Worm (Caenorhabditis elegans): ENCODE measurements around the gene Y110A2AL.5.

Y110A2AL.5 gene

ce11 chrII:2826073-2826472 lies 38.3 kb upstream of the Y110A2AL.5 start, which contains the start of gene K12H6.5:
Gene K12H6.5 (minus strand): TSS chrII:2826173.
- TF ChIP-seq lsy-2 (tag; optimal IDR thresholded peaks at IDR 0.05) = no peak
- TF ChIP-seq unc-62 (GFP tag; optimal IDR thresholded peaks at IDR 0.05) = no peak
- TF ChIP-seq nhr-237 (tag; optimal IDR thresholded peaks at IDR 0.05) = no peak
- TF ChIP-seq flh-1 (GFP tag; optimal IDR thresholded peaks at IDR 0.05) = no peak
- TF ChIP-seq sem-2 (GFP tag; optimal IDR thresholded peaks at IDR 0.05) = no peak
- no peak for TF ChIP-seq snpc-4 (tag; optimal IDR thresholded peaks at IDR 0.05)
- no peak for TF ChIP-seq unc-39 (tag; optimal IDR thresholded peaks at IDR 0.05)
- TF ChIP-seq ces-1 (GFP tag; optimal IDR thresholded peaks at IDR 0.05) = no peak
- no peak for TF ChIP-seq ztf-11 (tag; optimal IDR thresholded peaks at IDR 0.05)
- no peak for TF ChIP-seq nhr-76 (tag; optimal IDR thresholded peaks at IDR 0.05)
- TF ChIP-seq pha-4 (tag; optimal IDR thresholded peaks at IDR 0.05) = no peak

- TF ChIP-seq flh-1 (GFP tag; optimal IDR thresholded peaks at IDR 0.05) (no peak), tbx-8 (GFP tag; optimal IDR thresholded peaks at IDR 0.05) (no peak), lin-13 (tag; optimal IDR thresholded peaks at IDR 0.05) (no peak), unc-39 (tag; optimal IDR thresholded peaks at IDR 0.05) (no peak), unc-62 (GFP tag; optimal IDR thresholded peaks at IDR 0.05) (no peak)
Observed at ce11 chrII:2827859-2828403, 36.4 kb upstream of the Y110A2AL.5 start, which contains the start of gene K12H6.8. Gene K12H6.8 (plus strand): TSS chrII:2827896.

- no peak for TF ChIP-seq zip-8 (tag; optimal IDR thresholded peaks at IDR 0.05)
- no peak for TF ChIP-seq lsy-2 (tag; optimal IDR thresholded peaks at IDR 0.05)
- TF ChIP-seq ham-2 (GFP tag; optimal IDR thresholded peaks at IDR 0.05) = no peak
- no peak for TF ChIP-seq ces-1 (GFP tag; optimal IDR thresholded peaks at IDR 0.05)
- TF ChIP-seq ztf-11 (tag; optimal IDR thresholded peaks at IDR 0.05) = no peak
- no peak for TF ChIP-seq drap-1 (GFP tag; optimal IDR thresholded peaks at IDR 0.05)
- TF ChIP-seq bed-3 (GFP tag; optimal IDR thresholded peaks at IDR 0.05) = no peak
- no peak for TF ChIP-seq sem-2 (GFP tag; optimal IDR thresholded peaks at IDR 0.05)
- no peak for TF ChIP-seq mep-1 (tag; optimal IDR thresholded peaks at IDR 0.05)
- no peak for TF ChIP-seq lin-13 (tag; optimal IDR thresholded peaks at IDR 0.05)
Observed at ce11 chrII:2829482-2829881, 34.8 kb upstream of the Y110A2AL.5 start.

- peak; percentile 3 for TF ChIP-seq mls-2 (tag; optimal IDR thresholded peaks at IDR 0.05)
- no peak for TF ChIP-seq nhr-76 (tag; optimal IDR thresholded peaks at IDR 0.05)
- no peak for TF ChIP-seq ceh-39 (tag; optimal IDR thresholded peaks at IDR 0.05)
- peak; percentile 18 for TF ChIP-seq sptf-1 (tag; optimal IDR thresholded peaks at IDR 0.05)
- TF ChIP-seq lsy-2 (tag; optimal IDR thresholded peaks at IDR 0.05) = peak; percentile 34
Observed at ce11 chrII:2830144-2830543, 34.2 kb upstream of the Y110A2AL.5 start.

- no peak for TF ChIP-seq flh-1 (GFP tag; optimal IDR thresholded peaks at IDR 0.05)
- no peak for TF ChIP-seq sptf-1 (tag; optimal IDR thresholded peaks at IDR 0.05)
- TF ChIP-seq M03D4.4 (tag; optimal IDR thresholded peaks at IDR 0.05) = no peak
- no peak for TF ChIP-seq mls-2 (tag; optimal IDR thresholded peaks at IDR 0.05)
- TF ChIP-seq blmp-1 (tag; optimal IDR thresholded peaks at IDR 0.05) = no peak
- no peak for TF ChIP-seq lin-32 (GFP tag; optimal IDR thresholded peaks at IDR 0.05)
Observed at ce11 chrII:2831173-2831572, 33.2 kb upstream of the Y110A2AL.5 start, which contains the start of gene K12H6.6. Gene K12H6.6 (minus strand): TSS chrII:2831233.

ce11 chrII:2832098-2832497 lies 32.2 kb upstream of the Y110A2AL.5 start:
- TF ChIP-seq mls-2 (tag; optimal IDR thresholded peaks at IDR 0.05) = no peak
- no peak for TF ChIP-seq flh-1 (GFP tag; optimal IDR thresholded peaks at IDR 0.05)
- TF ChIP-seq hlh-1 (tag; optimal IDR thresholded peaks at IDR 0.05) = peak; percentile 1
- TF ChIP-seq tbx-8 (GFP tag; optimal IDR thresholded peaks at IDR 0.05) = no peak
- no peak for TF ChIP-seq snpc-4 (tag; optimal IDR thresholded peaks at IDR 0.05)
- no peak for TF ChIP-seq nhr-2 (tag; optimal IDR thresholded peaks at IDR 0.05)
- no peak for TF ChIP-seq unc-62 (GFP tag; optimal IDR thresholded peaks at IDR 0.05)

- TF ChIP-seq elt-3 (tag; optimal IDR thresholded peaks at IDR 0.05) (no peak), mls-2 (tag; optimal IDR thresholded peaks at IDR 0.05) (peak; percentile 34), elt-1 (tag; optimal IDR thresholded peaks at IDR 0.05; ENCODE audit: borderline replicate concordance, insufficient read depth) (no peak), unc-62 (GFP tag; optimal IDR thresholded peaks at IDR 0.05) (no peak), ceh-83 (GFP tag; optimal IDR thresholded peaks at IDR 0.05) (no peak), snpc-4 (tag; optimal IDR thresholded peaks at IDR 0.05) (no peak), sptf-1 (tag; optimal IDR thresholded peaks at IDR 0.05) (no peak), M03D4.4 (tag; optimal IDR thresholded peaks at IDR 0.05) (no peak), unc-120 (tag; optimal IDR thresholded peaks at IDR 0.05; ENCODE audit: poor library complexity, severe bottlenecking) (no peak), sem-2 (GFP tag; optimal IDR thresholded peaks at IDR 0.05) (no peak), bed-3 (GFP tag; optimal IDR thresholded peaks at IDR 0.05) (no peak), nhr-237 (tag; optimal IDR thresholded peaks at IDR 0.05) (no peak), lsy-2 (tag; optimal IDR thresholded peaks at IDR 0.05) (no peak), ceh-39 (tag; optimal IDR thresholded peaks at IDR 0.05) (peak; percentile 52), mab-5 (tag; optimal IDR thresholded peaks at IDR 0.05) (no peak), ceh-43 (GFP tag; optimal IDR thresholded peaks at IDR 0.05) (peak; percentile 61), lin-13 (tag; optimal IDR thresholded peaks at IDR 0.05) (no peak), flh-1 (GFP tag; optimal IDR thresholded peaks at IDR 0.05) (no peak), nhr-2 (tag; optimal IDR thresholded peaks at IDR 0.05) (no peak), drap-1 (GFP tag; optimal IDR thresholded peaks at IDR 0.05) (no peak), mep-1 (tag; optimal IDR thresholded peaks at IDR 0.05) (no peak), ces-1 (GFP tag; optimal IDR thresholded peaks at IDR 0.05) (no peak), lin-32 (GFP tag; optimal IDR thresholded peaks at IDR 0.05) (no peak), nhr-12 (tag; optimal IDR thresholded peaks at IDR 0.05) (peak; percentile 52), blmp-1 (tag; optimal IDR thresholded peaks at IDR 0.05) (no peak), unc-39 (tag; optimal IDR thresholded peaks at IDR 0.05) (no peak), nhr-28 (tag; optimal IDR thresholded peaks at IDR 0.05) (no peak)
Observed at ce11 chrII:2832539-2832938, 31.8 kb upstream of the Y110A2AL.5 start.
